Worm (Caenorhabditis elegans): Measurements from ENCODE around the gene str-163.

- TF ChIP-seq dpl-1 (GFP tag; optimal IDR thresholded peaks at IDR 0.05) = no peak
- no peak for TF ChIP-seq lin-54 (GFP tag; optimal IDR thresholded peaks at IDR 0.05)
- no peak for TF ChIP-seq unc-62 (GFP tag; optimal IDR thresholded peaks at IDR 0.05)
- no peak for TF ChIP-seq repo-1 (tag; optimal IDR thresholded peaks at IDR 0.05)
- no peak for TF ChIP-seq pha-4 (tag; optimal IDR thresholded peaks at IDR 0.05)
- TF ChIP-seq tlf-1 (GFP tag; optimal IDR thresholded peaks at IDR 0.05) = no peak
- TF ChIP-seq unc-130 (GFP tag; optimal IDR thresholded peaks at IDR 0.05) = no peak
- TF ChIP-seq snpc-4 (GFP tag; optimal IDR thresholded peaks at IDR 0.05) = no peak
- TF ChIP-seq snpc-4 (tag; optimal IDR thresholded peaks at IDR 0.05) = no peak
- no peak for TF ChIP-seq hsf-1 (GFP tag; IDR thresholded peaks at IDR 0.05)
- no peak for TF ChIP-seq mxl-1 (tag; optimal IDR thresholded peaks at IDR 0.05)
- no peak for TF ChIP-seq ccch-3 (GFP tag; optimal IDR thresholded peaks at IDR 0.05)
Observed at ce11 chrIV:4996956-4997355, 43.0 kb downstream of the str-163 start.

Measured in whole organism, young adult.